Worm (Caenorhabditis elegans): Measurements from ENCODE around the gene gcy-15.

- no peak for TF ChIP-seq ztf-11 (tag; optimal IDR thresholded peaks at IDR 0.05)
- TF ChIP-seq zfp-3 (GFP tag; conservative IDR thresholded peaks at IDR 0.05): no peak
- TF ChIP-seq pha-4 (GFP tag; IDR thresholded peaks at IDR 0.05): no peak
- TF ChIP-seq pha-4 (tag; optimal IDR thresholded peaks at IDR 0.05): no peak
- no peak for TF ChIP-seq lin-13 (GFP tag; optimal IDR thresholded peaks at IDR 0.05)
- TF ChIP-seq mxl-3 (GFP tag; optimal IDR thresholded peaks at IDR 0.05): no peak
- no peak for TF ChIP-seq T26A8.4 (GFP tag; IDR thresholded peaks at IDR 0.05)
- no peak for TF ChIP-seq daf-8 (GFP tag; IDR thresholded peaks at IDR 0.05)
- TF ChIP-seq ces-1 (GFP tag; optimal IDR thresholded peaks at IDR 0.05): no peak
- no peak for TF ChIP-seq unc-62 (GFP tag; optimal IDR thresholded peaks at IDR 0.05 in 1 of 2)
- no peak for TF ChIP-seq unc-62 (tag; optimal IDR thresholded peaks at IDR 0.05)
- no peak for TF ChIP-seq mdl-1 (tag; optimal IDR thresholded peaks at IDR 0.05)
- no peak for TF ChIP-seq saeg-2 (GFP tag; IDR thresholded peaks at IDR 0.05)
- TF ChIP-seq fkh-10 (GFP tag; optimal IDR thresholded peaks at IDR 0.05): no peak
- no peak for TF ChIP-seq ceh-20 (GFP tag; IDR thresholded peaks at IDR 0.05)
These were observed 33.6 kb upstream of the gcy-15 start, which contains the start of gene srh-297 for ce11 chrII:3230422-3230821.
